Worm (Caenorhabditis elegans) whole organism, dauer: ENCODE results near the gene C08A9.3.

Source experiments
- unc-62 ChIP-seq: sonication (generic microtip); optimal IDR thresholded peaks from 2 replicates; lab custom pipeline; 2017; ENCODE audit warnings: missing biosample characterization, missing genetic modification reagents, missing genetic modification characterization

C08A9.3 gene

ce11 chrX:17070495-17070894 is 22.6 kb downstream of the C08A9.3 start:
- TF ChIP-seq unc-62 (GFP tag; lab: Kevin White, UChicago), result no peak

- TF ChIP-seq unc-62 (GFP tag; lab: Kevin White, UChicago), result no peak
Measured at ce11 chrX:17066937-17067336, 26.2 kb downstream of the C08A9.3 start.

- no peak for TF ChIP-seq unc-62 (GFP tag; lab: Kevin White, UChicago)
Measured at ce11 chrX:17064820-17065219, 28.3 kb downstream of the C08A9.3 start.

ce11 chrX:17063749-17064252 is 29.3 kb downstream of the C08A9.3 start:
- no peak for TF ChIP-seq unc-62 (GFP tag; lab: Kevin White, UChicago)

ce11 chrX:17062165-17062564 is 30.9 kb downstream of the C08A9.3 start:
- TF ChIP-seq unc-62 (GFP tag; lab: Kevin White, UChicago), result no peak

ce11 chrX:17059760-17060159 is 33.3 kb downstream of the C08A9.3 start:
- TF ChIP-seq unc-62 (GFP tag; lab: Kevin White, UChicago), result no peak

ce11 chrX:17058340-17058739 is 34.8 kb downstream of the C08A9.3 start:
- no peak for TF ChIP-seq unc-62 (GFP tag; lab: Kevin White, UChicago)

ce11 chrX:17055836-17056783 is 37.0 kb downstream of the C08A9.3 start:
- TF ChIP-seq unc-62 (GFP tag; lab: Kevin White, UChicago), result no peak

- no peak for TF ChIP-seq unc-62 (GFP tag; lab: Kevin White, UChicago)
Measured at ce11 chrX:17055481-17055835, 37.6 kb downstream of the C08A9.3 start, which contains the start of gene gcy-11. Gene gcy-11, minus strand, starts transcription at chrX:17055581.

ce11 chrX:17054121-17054520 is 39.0 kb downstream of the C08A9.3 start:
- TF ChIP-seq unc-62 (GFP tag; lab: Kevin White, UChicago), result no peak

ce11 chrX:17045529-17045928 is 47.6 kb downstream of the C08A9.3 start, which contains the start of gene C30G4.2:
Gene C30G4.2, minus strand, starts transcription at chrX:17045629.
- no peak for TF ChIP-seq unc-62 (GFP tag; lab: Kevin White, UChicago)

- TF ChIP-seq unc-62 (GFP tag; lab: Kevin White, UChicago), result no peak
Measured at ce11 chrX:17042946-17043345, 50.2 kb downstream of the C08A9.3 start, which contains the start of gene F35B3.7. Gene F35B3.7, minus strand, starts transcription at chrX:17043078.

- TF ChIP-seq unc-62 (GFP tag; lab: Kevin White, UChicago), result no peak
Measured at ce11 chrX:17041571-17041970, 51.5 kb downstream of the C08A9.3 start.

ce11 chrX:17038616-17039015 is 54.5 kb downstream of the C08A9.3 start:
- no peak for TF ChIP-seq unc-62 (GFP tag; lab: Kevin White, UChicago)
